Worm (Caenorhabditis elegans) whole organism, L1 larva: ENCODE results near the gene vps-35.

Experiments used
- C16A3.4 ChIP-seq: fragments of 150-350 bp; optimal IDR thresholded peaks from 2 replicates; lab custom pipeline; 2014; ENCODE audit warnings: missing biosample characterization, missing genetic modification characterization
- F16B12.6 ChIP-seq: fragments of 150-350 bp; optimal IDR thresholded peaks from 2 replicates; lab custom pipeline; 2014; ENCODE audit warnings: missing biosample characterization, missing genetic modification characterization
- blmp-1 ChIP-seq: fragments of 150-350 bp; optimal IDR thresholded peaks from 2 replicates; lab custom pipeline; 2014; ENCODE audit warnings: missing biosample characterization, missing genetic modification characterization
- ceh-8 ChIP-seq: fragments of 200-800 bp; sonication (Bioruptor generic); optimal IDR thresholded peaks from 2 replicates; lab custom pipeline; 2018; ENCODE audit warnings: mild to moderate bottlenecking, missing genetic modification characterization, moderate library complexity, missing compliant biosample characterization
- efl-1 ChIP-seq, 4 experiments: fragments of 150-350 bp; optimal IDR thresholded peaks in 3 of 4; peaks in 1 of 4; 1 replicate in 1 of 4; 2 replicates in 3 of 4; lab custom pipeline; 2014; ENCODE audit warnings: missing biosample characterization in 2 of 4, missing genetic modification characterization in 2 of 4, missing genetic modification reagents in 2 of 4
- egl-27 ChIP-seq, 2 experiments: fragments of 150-350 bp in 1 of 2; sonication (generic microtip); optimal IDR thresholded peaks; 3 replicates each; lab custom pipeline; 2017 to 2018; ENCODE audit warnings: missing biosample characterization in 2 of 2, missing genetic modification characterization in 2 of 2, missing genetic modification reagents in 2 of 2
- elt-2 ChIP-seq: sonication (generic microtip); optimal IDR thresholded peaks from 2 replicates; lab custom pipeline; 2016; ENCODE audit warnings: missing genetic modification characterization, mild to moderate bottlenecking, inconsistent platforms, missing compliant biosample characterization, missing genetic modification reagents
- elt-3 ChIP-seq, 6 experiments: fragments of 150-350 bp in 1 of 6; sonication (generic microtip); optimal IDR thresholded peaks; 2 replicates each; lab custom pipeline; 2017 to 2018; ENCODE audit warnings: missing biosample characterization in 6 of 6, missing genetic modification characterization in 6 of 6, inconsistent platforms in 1 of 6
- ets-5 ChIP-seq: fragments of 200-800 bp; sonication (Bioruptor generic); IDR thresholded peaks from 2 replicates; pipeline ENCODE4 v1.3.6; 2022; ENCODE audit warnings: missing genetic modification characterization, missing compliant biosample characterization
- grh-1 ChIP-seq: fragments of 200-800 bp; sonication (Bioruptor generic); IDR thresholded peaks from 2 replicates; pipeline ENCODE4 v1.3.6; 2022; ENCODE audit warnings: missing genetic modification reagents, missing genetic modification characterization, missing compliant biosample characterization
- hpl-2 ChIP-seq: fragments of 150-350 bp; optimal IDR thresholded peaks from 2 replicates; lab custom pipeline; 2014; ENCODE audit warnings: missing biosample characterization, missing genetic modification reagents, missing genetic modification characterization
- irx-1 ChIP-seq: sonication (generic microtip); optimal IDR thresholded peaks from 2 replicates; lab custom pipeline; 2016; ENCODE audit warnings: missing genetic modification characterization, missing compliant biosample characterization
- isw-1 ChIP-seq: fragments of 200-800 bp; sonication (Bioruptor generic); IDR thresholded peaks from 2 replicates; pipeline ENCODE4 v1.3.6; 2022; ENCODE audit warnings: missing genetic modification characterization, missing compliant biosample characterization
- jun-1 ChIP-seq: fragments of 150-350 bp; optimal IDR thresholded peaks from 2 replicates; lab custom pipeline; 2014; ENCODE audit warnings: missing biosample characterization, missing genetic modification reagents, missing genetic modification characterization
- lin-13 ChIP-seq: fragments of 150-350 bp; optimal IDR thresholded peaks from 2 replicates; lab custom pipeline; 2014; ENCODE audit warnings: missing biosample characterization, missing genetic modification reagents, missing genetic modification characterization
- lin-14 ChIP-seq: fragments of 200-800 bp; sonication (Bioruptor generic); optimal IDR thresholded peaks from 2 replicates; lab custom pipeline; 2018; ENCODE audit warnings: mild to moderate bottlenecking, missing genetic modification characterization, moderate library complexity, missing compliant biosample characterization
- lin-35 ChIP-seq, 2 experiments: fragments of 150-350 bp; optimal IDR thresholded peaks; 2 replicates each; lab custom pipeline; 2014; ENCODE audit warnings: missing biosample characterization in 2 of 2, missing genetic modification characterization in 2 of 2, missing genetic modification reagents in 2 of 2
- lin-39 ChIP-seq: fragments of 150-350 bp; optimal IDR thresholded peaks from 2 replicates; lab custom pipeline; 2014; ENCODE audit warnings: missing biosample characterization, missing genetic modification reagents, missing genetic modification characterization
- lsy-2 ChIP-seq, 2 experiments: fragments of 150-350 bp; optimal IDR thresholded peaks; 2 replicates each; lab custom pipeline; 2014; ENCODE audit warnings: missing biosample characterization in 2 of 2, missing genetic modification characterization in 2 of 2
- mdl-1 ChIP-seq, 2 experiments: fragments of 150-350 bp; optimal IDR thresholded peaks; 2 replicates each; lab custom pipeline; 2014 to 2017; ENCODE audit warnings: missing biosample characterization in 2 of 2, missing genetic modification characterization in 2 of 2, inconsistent platforms in 1 of 2
- mep-1 ChIP-seq: fragments of 150-350 bp; optimal IDR thresholded peaks from 2 replicates; lab custom pipeline; 2014; ENCODE audit warnings: missing biosample characterization, missing genetic modification characterization
- nhr-11 ChIP-seq: fragments of 150-350 bp; optimal IDR thresholded peaks from 2 replicates; lab custom pipeline; 2014; ENCODE audit warnings: missing biosample characterization, missing genetic modification characterization
- nhr-19 ChIP-seq: fragments of 200-800 bp; sonication (Bioruptor generic); conservative IDR thresholded peaks from 2 replicates; pipeline ENCODE4 v1.3.6; 2022; ENCODE audit warnings: missing genetic modification characterization, missing compliant biosample characterization
- nhr-20 ChIP-seq: sonication (generic microtip); optimal IDR thresholded peaks from 2 replicates; lab custom pipeline; 2016; ENCODE audit warnings: mild to moderate bottlenecking, missing genetic modification characterization, missing compliant biosample characterization
- nhr-47 ChIP-seq: sonication (generic microtip); optimal IDR thresholded peaks from 2 replicates; lab custom pipeline; 2016; ENCODE audit warnings: mild to moderate bottlenecking, missing genetic modification characterization, moderate library complexity, missing compliant biosample characterization
- nhr-71 ChIP-seq: sonication (generic microtip); optimal IDR thresholded peaks from 2 replicates; lab custom pipeline; 2016; ENCODE audit warnings: mild to moderate bottlenecking, missing genetic modification characterization, moderate library complexity, missing compliant biosample characterization
- nhr-77 ChIP-seq: fragments of 150-350 bp; optimal IDR thresholded peaks from 2 replicates; lab custom pipeline; 2014; ENCODE audit warnings: missing biosample characterization, missing genetic modification characterization
- nhr-84 ChIP-seq: sonication (generic microtip); optimal IDR thresholded peaks from 2 replicates; lab custom pipeline; 2017; ENCODE audit warnings: missing biosample characterization, missing genetic modification characterization
- nhr-85 ChIP-seq: sonication (generic microtip); peaks from one replicate; lab custom pipeline; 2016; ENCODE audit warnings: missing genetic modification characterization, inconsistent platforms, missing compliant biosample characterization
- nhr-90 ChIP-seq: sonication (generic microtip); optimal IDR thresholded peaks from 2 replicates; lab custom pipeline; 2016; ENCODE audit warnings: mild to moderate bottlenecking, missing genetic modification characterization, missing compliant biosample characterization; ENCODE audit not compliant: poor library complexity
- pax-3 ChIP-seq: fragments of 200-800 bp; sonication (Bioruptor generic); optimal IDR thresholded peaks from 2 replicates; lab custom pipeline; 2018; ENCODE audit warnings: mild to moderate bottlenecking, missing genetic modification characterization, moderate library complexity, missing compliant biosample characterization
- rnt-1 ChIP-seq: sonication (generic microtip); optimal IDR thresholded peaks from 2 replicates; lab custom pipeline; 2016; ENCODE audit warnings: mild to moderate bottlenecking, missing genetic modification characterization, moderate library complexity, missing compliant biosample characterization
- skn-1 ChIP-seq: fragments of 150-350 bp; optimal IDR thresholded peaks from 2 replicates; lab custom pipeline; 2014; ENCODE audit warnings: missing biosample characterization, missing genetic modification characterization
- snu-23 ChIP-seq: sonication (generic microtip); optimal IDR thresholded peaks from 2 replicates; lab custom pipeline; 2016; ENCODE audit warnings: missing genetic modification characterization, missing compliant biosample characterization
- sox-4 ChIP-seq: sonication (generic microtip); optimal IDR thresholded peaks from 2 replicates; lab custom pipeline; 2016; ENCODE audit warnings: missing genetic modification characterization, missing compliant biosample characterization
- tbx-2 ChIP-seq: sonication (generic microtip); optimal IDR thresholded peaks from 2 replicates; lab custom pipeline; 2016; ENCODE audit warnings: missing genetic modification characterization, missing compliant biosample characterization
- unc-130 ChIP-seq: fragments of 150-350 bp; optimal IDR thresholded peaks from 2 replicates; lab custom pipeline; 2017; ENCODE audit warnings: missing biosample characterization, missing genetic modification characterization, inconsistent platforms
- unc-30 ChIP-seq: sonication (generic microtip); optimal IDR thresholded peaks from 2 replicates; lab custom pipeline; 2017; ENCODE audit warnings: missing biosample characterization, missing genetic modification characterization
- xbp-1 ChIP-seq: sonication (generic microtip); optimal IDR thresholded peaks from 2 replicates; lab custom pipeline; 2016; ENCODE audit warnings: missing genetic modification characterization, missing compliant biosample characterization
- ztf-4 ChIP-seq: fragments of 150-350 bp; optimal IDR thresholded peaks from 2 replicates; lab custom pipeline; 2014; ENCODE audit warnings: missing biosample characterization, missing genetic modification characterization

Gene vps-35

ce11 chrII:5931904-5932764, 24.5 kb downstream of the vps-35 start:
- no peak for TF ChIP-seq unc-30 (tag; lab: Kevin White, UChicago)
- TF ChIP-seq elt-3 (tag; optimal IDR thresholded peaks at IDR 0.05; lab: Kevin White, UChicago) = peak in 1 of 6 experiments; percentile 48
- peak; percentile 9 for TF ChIP-seq mep-1 (tag; lab: Kevin White, UChicago)
- TF ChIP-seq elt-2 (tag; lab: Kevin White, UChicago) = peak; percentile 60
- no peak for TF ChIP-seq sox-4 (tag; lab: Kevin White, UChicago)
- TF ChIP-seq skn-1 (tag; lab: Kevin White, UChicago) = no peak
- TF ChIP-seq unc-130 (tag; lab: Kevin White, UChicago) = peak; percentile 54
- TF ChIP-seq nhr-47 (tag; lab: Kevin White, UChicago) = peak; percentile 29
- TF ChIP-seq nhr-20 (tag; lab: Kevin White, UChicago) = peak; percentile 67
- peak; percentile 26 for TF ChIP-seq tbx-2 (tag; lab: Kevin White, UChicago)
- no peak for TF ChIP-seq pax-3 (tag; lab: Kevin White, UChicago)
- TF ChIP-seq nhr-85 = peak; percentile 74
- TF ChIP-seq nhr-90 (tag; lab: Kevin White, UChicago) = peak; percentile 14
- no peak for TF ChIP-seq ceh-8 (GFP tag; lab: Kevin White, UChicago)
- TF ChIP-seq nhr-71 = peak; percentile 84
- peak; percentile 76 for TF ChIP-seq rnt-1
- TF ChIP-seq blmp-1 (tag; lab: Kevin White, UChicago) = peak; percentile 85
- TF ChIP-seq mdl-1 (tag; optimal IDR thresholded peaks at IDR 0.05; lab: Kevin White, UChicago) = peak in 1 of 2 experiments; percentile 34
- TF ChIP-seq nhr-77 (tag; lab: Kevin White, UChicago) = no peak
- no peak for TF ChIP-seq jun-1 (tag; lab: Kevin White, UChicago)
- TF ChIP-seq xbp-1 (tag; lab: Kevin White, UChicago) = no peak
- no peak for TF ChIP-seq irx-1 (tag; lab: Kevin White, UChicago)
- peak; percentile 49 for TF ChIP-seq ztf-4 (tag; lab: Kevin White, UChicago)
- peak; percentile 65 for TF ChIP-seq nhr-19 (GFP tag; lab: Robert Waterston, UW)
- peak in 1 of 2 experiments; percentile 16 for TF ChIP-seq lin-35 (GFP tag; optimal IDR thresholded peaks at IDR 0.05; lab: Kevin White, UChicago)
- TF ChIP-seq C16A3.4 (tag; lab: Kevin White, UChicago) = peak; percentile 35
- TF ChIP-seq lin-14 (GFP tag; lab: Kevin White, UChicago) = peak; percentile 81
- peak; percentile 47 for TF ChIP-seq snu-23 (GFP tag; lab: Kevin White, UChicago)
- TF ChIP-seq lsy-2 (tag; optimal IDR thresholded peaks at IDR 0.05; lab: Kevin White, UChicago) = peak; percentile 37 to 65
- no peak for TF ChIP-seq efl-1 (optimal IDR thresholded peaks at IDR 0.05; lab: Kevin White, UChicago)
- peak in 1 of 2 experiments; percentile 82 for TF ChIP-seq efl-1 (GFP tag; optimal IDR thresholded peaks at IDR 0.05 in 1 of 2; lab: Kevin White, UChicago)
- TF ChIP-seq grh-1 (GFP tag; lab: Robert Waterston, UW) = no peak
- TF ChIP-seq ets-5 (GFP tag; lab: Robert Waterston, UW) = no peak
- peak; percentile 77 for TF ChIP-seq lin-39 (tag; lab: Kevin White, UChicago)

DNA sequence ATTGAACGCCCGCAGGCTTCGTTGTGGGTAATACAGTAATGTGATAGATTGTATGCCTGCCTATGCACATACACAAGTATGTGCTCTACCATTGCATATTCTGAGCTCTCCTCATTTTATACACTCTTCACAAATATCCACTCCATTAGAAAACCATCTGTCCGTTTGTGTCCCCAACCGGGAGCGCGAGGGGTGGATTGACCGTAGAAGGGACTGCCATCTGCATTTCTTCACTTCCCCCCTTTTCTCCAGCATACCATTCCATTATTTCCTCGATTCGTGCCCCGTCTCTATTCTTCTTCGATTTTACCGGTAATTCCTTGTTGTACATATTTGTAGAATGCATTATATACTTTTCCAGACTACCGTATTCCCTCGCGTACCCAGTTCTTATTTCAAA, 25.5 kb downstream of the vps-35 start:
- TF ChIP-seq nhr-47 (tag; lab: Kevin White, UChicago) = no peak
- peak; percentile 70 for TF ChIP-seq nhr-85
- no peak for TF ChIP-seq efl-1 (optimal IDR thresholded peaks at IDR 0.05; lab: Kevin White, UChicago)
- peak in 1 of 2 experiments; percentile 10 for TF ChIP-seq efl-1 (GFP tag; optimal IDR thresholded peaks at IDR 0.05 in 1 of 2; lab: Kevin White, UChicago)

DNA sequence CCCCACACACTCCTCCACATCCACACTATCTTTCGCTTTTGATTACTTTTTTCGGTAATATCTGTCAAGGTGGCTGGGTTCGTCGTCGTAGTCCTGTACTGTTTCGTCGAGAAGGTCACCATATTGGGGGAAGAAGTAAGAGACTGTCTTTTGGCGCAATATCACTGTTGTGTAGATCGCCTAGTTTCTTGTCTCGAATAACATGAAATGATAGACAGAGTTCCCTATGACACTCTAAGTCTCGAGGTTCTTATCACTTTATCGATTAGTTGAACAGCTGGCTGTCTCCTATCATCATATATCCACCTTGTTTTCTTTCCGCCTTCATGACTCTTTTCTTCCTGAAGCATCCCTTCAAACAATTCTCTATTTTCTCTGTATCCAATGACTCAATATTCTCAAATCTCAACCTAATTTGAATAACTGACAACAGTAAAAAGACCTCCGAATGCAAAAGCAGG, 26.4 kb downstream of the vps-35 start:
- TF ChIP-seq C16A3.4 (tag; lab: Kevin White, UChicago) (peak; percentile 8), unc-130 (tag; lab: Kevin White, UChicago) (peak; percentile 55), lin-14 (GFP tag; lab: Kevin White, UChicago) (peak; percentile 65), nhr-19 (GFP tag; lab: Robert Waterston, UW) (peak; percentile 37; the same call in 1 of the 2 replicates), grh-1 (GFP tag; lab: Robert Waterston, UW) (0 out of 2 replicates have a peak, but pooled peaks have one; percentile 17), nhr-90 (tag; lab: Kevin White, UChicago) (peak; percentile 26), rnt-1 (peak; percentile 56), unc-30 (tag; lab: Kevin White, UChicago) (no peak), lin-35 (GFP tag; optimal IDR thresholded peaks at IDR 0.05; lab: Kevin White, UChicago) (peak in 1 of 2 experiments; percentile 2), nhr-20 (tag; lab: Kevin White, UChicago) (peak; percentile 31), lin-13 (GFP tag; lab: Kevin White, UChicago) (no peak), nhr-71 (peak; percentile 41), blmp-1 (tag; lab: Kevin White, UChicago) (peak; percentile 62), mdl-1 (tag; optimal IDR thresholded peaks at IDR 0.05; lab: Kevin White, UChicago) (peak in 1 of 2 experiments; percentile 14), snu-23 (GFP tag; lab: Kevin White, UChicago) (peak; percentile 42), nhr-85 (peak; percentile 76), lsy-2 (tag; optimal IDR thresholded peaks at IDR 0.05; lab: Kevin White, UChicago) (peak; percentile 21 to 33), nhr-11 (tag; lab: Kevin White, UChicago) (peak; percentile 7), elt-3 (tag; optimal IDR thresholded peaks at IDR 0.05; lab: Kevin White, UChicago) (peak in 2 of 6 experiments; percentile 42 to 82), hpl-2 (GFP tag; lab: Kevin White, UChicago) (no peak), pax-3 (tag; lab: Kevin White, UChicago) (no peak), ztf-4 (tag; lab: Kevin White, UChicago) (no peak), nhr-84 (tag; lab: Kevin White, UChicago) (no peak), mep-1 (tag; lab: Kevin White, UChicago) (no peak), F16B12.6 (no peak), isw-1 (GFP tag; lab: Robert Waterston, UW) (no peak), egl-27 (tag; optimal IDR thresholded peaks at IDR 0.05; lab: Kevin White, UChicago) (no peak), tbx-2 (tag; lab: Kevin White, UChicago) (peak; percentile 16)
